Fruit fly (Drosophila melanogaster): Measurements from ENCODE around the gene CG42671.

dm6 chr3L:11217893-11218292, 3.6 kb downstream of the CG42671 start:
- TF ChIP-seq h (optimal IDR thresholded peaks at IDR 0.05) (no peak), ttk (optimal IDR thresholded peaks at IDR 0.05) (no peak), insv (optimal IDR thresholded peaks at IDR 0.05) (no peak), Myc (optimal IDR thresholded peaks at IDR 0.05) (no peak)
